Worm (Caenorhabditis elegans) whole organism, late embryonic: ENCODE measurements around the gene acer-1.

ENCODE experiments used
- C08G9.2 ChIP-seq: sonication (generic microtip); optimal IDR thresholded peaks from 2 replicates; lab custom pipeline; 2016; ENCODE audit warnings: mild to moderate bottlenecking, missing genetic modification characterization, moderate library complexity, missing compliant biosample characterization
- F13H6.1 ChIP-seq: sonication (generic microtip); optimal IDR thresholded peaks from 2 replicates; lab custom pipeline; 2016; ENCODE audit warnings: missing genetic modification characterization, missing compliant biosample characterization
- T23F11.4 ChIP-seq: fragments of 200-800 bp; sonication (Bioruptor generic); optimal IDR thresholded peaks from 2 replicates; lab custom pipeline; 2018; ENCODE audit warnings: mild to moderate bottlenecking, missing genetic modification characterization, missing compliant biosample characterization
- Y22D7AL.16 ChIP-seq: sonication (generic microtip); optimal IDR thresholded peaks from 2 replicates; lab custom pipeline; 2016; ENCODE audit warnings: missing genetic modification characterization, missing compliant biosample characterization
- ceh-14 ChIP-seq: sonication (generic microtip); optimal IDR thresholded peaks from 2 replicates; lab custom pipeline; 2016; ENCODE audit warnings: missing genotype, missing genetic modification characterization, missing compliant biosample characterization
- ceh-19 ChIP-seq: fragments of 200-800 bp; sonication (Bioruptor generic); optimal IDR thresholded peaks from 2 replicates; lab custom pipeline; 2018; ENCODE audit warnings: mild to moderate bottlenecking, missing genetic modification characterization, missing compliant biosample characterization
- ceh-2 ChIP-seq: sonication (generic microtip); optimal IDR thresholded peaks from 2 replicates; lab custom pipeline; 2016; ENCODE audit warnings: missing genotype, missing genetic modification characterization, missing compliant biosample characterization
- ceh-34 ChIP-seq: sonication (generic microtip); optimal IDR thresholded peaks from 2 replicates; lab custom pipeline; 2016; ENCODE audit warnings: mild to moderate bottlenecking, missing genetic modification characterization, missing compliant biosample characterization
- ceh-45 ChIP-seq: fragments of 200-800 bp; sonication (Bioruptor generic); IDR thresholded peaks from 2 replicates; pipeline ENCODE4 v1.3.6; 2022; ENCODE audit warnings: missing genetic modification reagents, missing genetic modification characterization, missing compliant biosample characterization
- ceh-48 ChIP-seq: sonication (generic microtip); optimal IDR thresholded peaks from 2 replicates; lab custom pipeline; 2016; ENCODE audit warnings: missing genetic modification characterization, inconsistent platforms, missing compliant biosample characterization
- ceh-6 ChIP-seq: fragments of 200-800 bp; sonication (Bioruptor generic); optimal IDR thresholded peaks from 2 replicates; lab custom pipeline; 2018; ENCODE audit warnings: mild to moderate bottlenecking, missing genetic modification characterization, missing compliant biosample characterization
- ceh-9 ChIP-seq: sonication (generic microtip); optimal IDR thresholded peaks from 2 replicates; lab custom pipeline; 2016; ENCODE audit warnings: mild to moderate bottlenecking, missing genetic modification characterization, inconsistent platforms, missing compliant biosample characterization
- dve-1 ChIP-seq: sonication (generic microtip); optimal IDR thresholded peaks from 2 replicates; lab custom pipeline; 2017; ENCODE audit warnings: antibody characterized with exemption, mild to moderate bottlenecking, missing genetic modification characterization, missing compliant biosample characterization
- elt-2 ChIP-seq: sonication (generic microtip); optimal IDR thresholded peaks from 2 replicates; lab custom pipeline; 2016; ENCODE audit warnings: missing genetic modification reagents, missing genetic modification characterization, missing compliant biosample characterization
- elt-4 ChIP-seq: sonication (generic microtip); optimal IDR thresholded peaks from 2 replicates; lab custom pipeline; 2016; ENCODE audit warnings: missing genetic modification characterization, missing compliant biosample characterization
- ets-4 ChIP-seq: sonication (generic microtip); optimal IDR thresholded peaks from 2 replicates; lab custom pipeline; 2016; ENCODE audit warnings: missing genetic modification characterization, missing compliant biosample characterization
- fax-1 ChIP-seq: sonication (generic microtip); optimal IDR thresholded peaks from 2 replicates; lab custom pipeline; 2016; ENCODE audit warnings: missing genotype, missing genetic modification characterization, missing compliant biosample characterization
- fkh-10 ChIP-seq: fragments of 150-350 bp; optimal IDR thresholded peaks from 2 replicates; lab custom pipeline; 2014; ENCODE audit warnings: missing biosample characterization, missing genetic modification reagents, missing genetic modification characterization
- gmeb-2 ChIP-seq: sonication (generic microtip); optimal IDR thresholded peaks from 2 replicates; lab custom pipeline; 2016; ENCODE audit warnings: missing genetic modification characterization, inconsistent platforms, missing compliant biosample characterization
- hlh-15 ChIP-seq: sonication (generic microtip); optimal IDR thresholded peaks from 2 replicates; lab custom pipeline; 2016; ENCODE audit warnings: missing genetic modification characterization, missing compliant biosample characterization
- hlh-6 ChIP-seq: sonication (generic microtip); optimal IDR thresholded peaks from 2 replicates; lab custom pipeline; 2016; ENCODE audit warnings: missing genotype, missing genetic modification characterization, missing compliant biosample characterization
- hlh-8 ChIP-seq: sonication (generic microtip); optimal IDR thresholded peaks from 2 replicates; lab custom pipeline; 2016; ENCODE audit warnings: missing genotype, missing genetic modification characterization, missing compliant biosample characterization
- lim-6 ChIP-seq: sonication (generic microtip); optimal IDR thresholded peaks from 2 replicates; lab custom pipeline; 2016; ENCODE audit warnings: missing genetic modification characterization, missing compliant biosample characterization
- nfya-1 ChIP-seq: sonication (generic microtip); optimal IDR thresholded peaks from 2 replicates; lab custom pipeline; 2017; ENCODE audit warnings: missing genetic modification characterization, mild to moderate bottlenecking, missing compliant biosample characterization, antibody characterized with exemption, moderate library complexity
- nhr-232 ChIP-seq: sonication (generic microtip); optimal IDR thresholded peaks from 2 replicates; lab custom pipeline; 2016; ENCODE audit warnings: missing genetic modification characterization, missing compliant biosample characterization
- pat-9 ChIP-seq: fragments of 200-800 bp; sonication (Bioruptor generic); optimal IDR thresholded peaks from 2 replicates; lab custom pipeline; 2018; ENCODE audit warnings: mild to moderate bottlenecking, missing genetic modification characterization, moderate library complexity, missing compliant biosample characterization
- pax-1 ChIP-seq: fragments of 150-350 bp; optimal IDR thresholded peaks from 2 replicates; lab custom pipeline; 2014; ENCODE audit warnings: missing biosample characterization, missing genetic modification characterization
- pha-2 ChIP-seq: sonication (generic microtip); optimal IDR thresholded peaks from 2 replicates; lab custom pipeline; 2017; ENCODE audit warnings: mild to moderate bottlenecking, missing genetic modification characterization, missing compliant biosample characterization
- pha-4 ChIP-seq: fragments of 150-350 bp; optimal IDR thresholded peaks from 2 replicates; lab custom pipeline; 2018; ENCODE audit warnings: missing biosample characterization, missing genetic modification reagents, missing genetic modification characterization
- sdc-2 ChIP-seq: sonication (generic microtip); optimal IDR thresholded peaks from 2 replicates; lab custom pipeline; 2016; ENCODE audit warnings: missing genotype, missing genetic modification characterization, missing compliant biosample characterization
- sox-2 ChIP-seq: fragments of 200-800 bp; sonication (Bioruptor generic); IDR thresholded peaks from 2 replicates; pipeline ENCODE4 v1.3.6; 2022; ENCODE audit warnings: missing genetic modification reagents, missing genetic modification characterization, missing compliant biosample characterization
- syd-9 ChIP-seq: sonication (generic microtip); optimal IDR thresholded peaks from 2 replicates; lab custom pipeline; 2016; ENCODE audit warnings: mild to moderate bottlenecking, missing genetic modification characterization, moderate library complexity, missing compliant biosample characterization
- tbx-2 ChIP-seq: sonication (generic microtip); optimal IDR thresholded peaks from 2 replicates; lab custom pipeline; 2016; ENCODE audit warnings: missing genetic modification characterization, missing compliant biosample characterization
- tbx-7 ChIP-seq: sonication (generic microtip); optimal IDR thresholded peaks from 2 replicates; lab custom pipeline; 2016; ENCODE audit warnings: missing genotype, missing genetic modification characterization, missing compliant biosample characterization
- ttx-3 ChIP-seq: sonication (generic microtip); optimal IDR thresholded peaks from 2 replicates; lab custom pipeline; 2016; ENCODE audit warnings: missing genetic modification reagents, missing genetic modification characterization, missing compliant biosample characterization
- unc-3 ChIP-seq, 2 experiments: fragments of 200-800 bp in 1 of 2; sonication (Bioruptor generic) in 1 of 2; sonication (generic microtip) in 1 of 2; conservative IDR thresholded peaks in 1 of 2; optimal IDR thresholded peaks in 1 of 2; 2 replicates each; pipeline versions ENCODE4 v1.3.6 to Lab custom; 2016 to 2022; ENCODE audit warnings: missing compliant biosample characterization in 2 of 2, missing genetic modification characterization in 2 of 2, missing genetic modification reagents in 1 of 2
- unc-55 ChIP-seq: sonication (generic microtip); optimal IDR thresholded peaks from 2 replicates; lab custom pipeline; 2017; ENCODE audit warnings: missing biosample characterization, missing genetic modification reagents, missing genetic modification characterization
- unc-86 ChIP-seq: sonication (generic microtip); optimal IDR thresholded peaks from 2 replicates; lab custom pipeline; 2016; ENCODE audit warnings: missing genetic modification characterization, missing compliant biosample characterization
- zip-5 ChIP-seq: sonication (generic microtip); optimal IDR thresholded peaks from 2 replicates; lab custom pipeline; 2016; ENCODE audit warnings: missing genetic modification characterization, missing compliant biosample characterization

The acer-1 gene

ce11 chrII:6919363-6919851 is 29.2 kb upstream of the acer-1 start, which contains the start of gene B0252.1:
Gene B0252.1, plus strand, starts transcription at chrII:6919680.
- TF ChIP-seq sox-2 (GFP tag; lab: Robert Waterston, UW) (no peak), ceh-2 (no peak), hlh-6 (no peak), tbx-7 (no peak), zip-5 (tag; lab: Kevin White, UChicago) (no peak), ceh-19 (GFP tag; lab: Kevin White, UChicago) (no peak), nhr-232 (no peak), C08G9.2 (tag; lab: Kevin White, UChicago) (no peak), pha-2 (tag; lab: Kevin White, UChicago) (no peak), ttx-3 (tag; lab: Kevin White, UChicago) (no peak), gmeb-2 (no peak), T23F11.4 (GFP tag; lab: Kevin White, UChicago) (no peak), F13H6.1 (tag; lab: Kevin White, UChicago) (no peak), unc-3 (GFP tag; conservative IDR thresholded peaks at IDR 0.05; lab: Robert Waterston, UW) (no peak), unc-3 (tag; optimal IDR thresholded peaks at IDR 0.05; lab: Kevin White, UChicago) (no peak), sdc-2 (tag; lab: Kevin White, UChicago) (no peak)

ce11 chrII:6918862-6919261 is 28.7 kb upstream of the acer-1 start, which contains the start of gene B0252.5:
Gene B0252.5, minus strand, starts transcription at chrII:6918878.
- no peak for TF ChIP-seq dve-1 (tag; lab: Kevin White, UChicago)
- TF ChIP-seq fax-1 (tag; lab: Kevin White, UChicago) = no peak
- no peak for TF ChIP-seq ceh-9 (tag; lab: Kevin White, UChicago)
- TF ChIP-seq elt-2 (tag; lab: Kevin White, UChicago) = no peak
- no peak for TF ChIP-seq Y22D7AL.16
- no peak for TF ChIP-seq ceh-48
- no peak for TF ChIP-seq nhr-232
- no peak for TF ChIP-seq ceh-14 (tag; lab: Kevin White, UChicago)
- no peak for TF ChIP-seq pax-1
- TF ChIP-seq unc-3 (GFP tag; conservative IDR thresholded peaks at IDR 0.05; lab: Robert Waterston, UW) = no peak
- no peak for TF ChIP-seq unc-3 (tag; optimal IDR thresholded peaks at IDR 0.05; lab: Kevin White, UChicago)
- TF ChIP-seq elt-4 (tag; lab: Kevin White, UChicago) = no peak
- no peak for TF ChIP-seq ceh-34 (tag; lab: Kevin White, UChicago)
- no peak for TF ChIP-seq unc-86 (tag; lab: Kevin White, UChicago)
- TF ChIP-seq unc-55 (GFP tag; lab: Kevin White, UChicago) = no peak
- no peak for TF ChIP-seq pha-4 (tag; lab: Kevin White, UChicago)
- TF ChIP-seq ceh-45 = no peak
- TF ChIP-seq nfya-1 (tag; lab: Kevin White, UChicago) = no peak
- no peak for TF ChIP-seq syd-9

- TF ChIP-seq fkh-10 (GFP tag; lab: Kevin White, UChicago) = no peak
- no peak for TF ChIP-seq tbx-2 (tag; lab: Kevin White, UChicago)
These were observed 27.5 kb upstream of the acer-1 start, which contains the start of gene B0252.11 for ce11 chrII:6917710-6918109. Gene B0252.11, minus strand, starts transcription at chrII:6917810.

ce11 chrII:6915875-6916274 is 25.7 kb upstream of the acer-1 start, which contains the start of gene B0252.8:
Gene B0252.8, plus strand, starts transcription at chrII:6916166.
- TF ChIP-seq pat-9 (no peak), ttx-3 (tag; lab: Kevin White, UChicago) (no peak), unc-55 (GFP tag; lab: Kevin White, UChicago) (no peak), ceh-14 (tag; lab: Kevin White, UChicago) (no peak), ceh-6 (GFP tag; lab: Kevin White, UChicago) (no peak), elt-4 (tag; lab: Kevin White, UChicago) (no peak), hlh-15 (tag; lab: Kevin White, UChicago) (no peak), hlh-8 (tag; lab: Kevin White, UChicago) (no peak), lim-6 (tag; lab: Kevin White, UChicago) (no peak), ets-4 (no peak)
